Worm (Caenorhabditis elegans): Measurements from ENCODE around the gene nhr-93.

DNA sequence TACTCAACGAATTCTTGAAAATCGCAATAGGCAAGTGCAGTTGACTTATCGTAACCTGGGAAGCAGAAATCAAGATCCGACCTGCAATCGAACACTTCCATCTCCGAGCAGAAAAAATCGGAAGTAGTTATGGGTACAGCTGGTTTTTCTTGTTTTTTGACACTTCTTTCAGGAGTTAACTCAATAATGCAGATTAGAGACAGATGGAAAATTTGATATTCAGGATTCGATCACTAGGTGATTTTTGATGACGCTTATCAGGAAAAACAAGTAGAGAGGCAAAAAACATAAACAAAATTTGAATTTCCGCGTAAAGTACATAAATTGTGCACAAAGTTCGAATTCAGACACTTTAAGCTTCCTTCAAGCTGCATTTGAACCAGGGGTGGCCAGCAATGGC, 10.6 kb upstream of the nhr-93 start, which contains the start of gene srw-130:
- no peak for TF ChIP-seq snu-23 (GFP tag; optimal IDR thresholded peaks at IDR 0.05)
- no peak for TF ChIP-seq unc-62 (GFP tag; optimal IDR thresholded peaks at IDR 0.05)
- TF ChIP-seq zag-1 (tag; optimal IDR thresholded peaks at IDR 0.05): no peak
- TF ChIP-seq irx-1 (tag; optimal IDR thresholded peaks at IDR 0.05): no peak
- TF ChIP-seq tbx-2 (tag; optimal IDR thresholded peaks at IDR 0.05): no peak
- TF ChIP-seq elt-3 (tag; optimal IDR thresholded peaks at IDR 0.05): no peak
- TF ChIP-seq swsn-7 (tag; optimal IDR thresholded peaks at IDR 0.05): no peak
- no peak for TF ChIP-seq alr-1 (tag; optimal IDR thresholded peaks at IDR 0.05; ENCODE audit: borderline replicate concordance)
- TF ChIP-seq nhr-11 (tag; optimal IDR thresholded peaks at IDR 0.05): no peak
- TF ChIP-seq nhr-12 (tag; optimal IDR thresholded peaks at IDR 0.05): no peak
- TF ChIP-seq nhr-77 (tag; optimal IDR thresholded peaks at IDR 0.05): no peak

All from whole organism, L1 larva.